Worm (Caenorhabditis elegans): ENCODE measurements around the gene glb-22.

Gene glb-22

DNA sequence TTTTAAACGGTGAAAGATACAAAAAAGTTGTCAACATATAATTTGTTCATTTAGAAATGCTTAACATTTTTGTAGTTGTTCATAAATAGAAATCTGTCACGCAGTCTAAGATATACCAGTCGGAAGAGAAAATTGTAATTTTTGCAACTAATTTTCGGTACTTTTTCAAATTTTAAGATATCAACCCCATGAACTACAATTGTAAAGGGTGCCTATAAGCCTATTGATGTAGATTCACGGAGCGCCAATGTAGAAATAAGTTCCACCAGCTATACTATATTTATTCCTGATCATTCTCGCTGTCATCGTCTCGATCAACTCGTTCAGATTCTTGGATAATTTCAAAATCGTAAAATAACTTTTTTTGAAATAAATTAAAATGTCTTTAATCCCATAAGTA lies 5.1 kb upstream of the glb-22 start:
- no peak for TF ChIP-seq ztf-16 (tag; optimal IDR thresholded peaks at IDR 0.05)
- no peak for TF ChIP-seq ceh-45 (GFP tag; IDR thresholded peaks at IDR 0.05)
- no peak for TF ChIP-seq pha-2 (tag; optimal IDR thresholded peaks at IDR 0.05)
- no peak for TF ChIP-seq hlh-13 (GFP tag; optimal IDR thresholded peaks at IDR 0.05)
- TF ChIP-seq elt-2 (tag; optimal IDR thresholded peaks at IDR 0.05): no peak
- no peak for TF ChIP-seq unc-42 (tag; optimal IDR thresholded peaks at IDR 0.05)
- TF ChIP-seq tbx-7 (tag; optimal IDR thresholded peaks at IDR 0.05): no peak
- no peak for TF ChIP-seq ceh-14 (tag; optimal IDR thresholded peaks at IDR 0.05)
- no peak for TF ChIP-seq hlh-6 (tag; optimal IDR thresholded peaks at IDR 0.05)
- TF ChIP-seq pax-1 (tag; optimal IDR thresholded peaks at IDR 0.05): no peak
- no peak for TF ChIP-seq ceh-19 (GFP tag; optimal IDR thresholded peaks at IDR 0.05)
- TF ChIP-seq lim-6 (tag; optimal IDR thresholded peaks at IDR 0.05): no peak
- no peak for TF ChIP-seq ceh-18 (tag; optimal IDR thresholded peaks at IDR 0.05)
- TF ChIP-seq odd-2 (tag; optimal IDR thresholded peaks at IDR 0.05): no peak
- TF ChIP-seq hlh-15 (tag; optimal IDR thresholded peaks at IDR 0.05): no peak
- TF ChIP-seq hlh-8 (tag; optimal IDR thresholded peaks at IDR 0.05): no peak

DNA sequence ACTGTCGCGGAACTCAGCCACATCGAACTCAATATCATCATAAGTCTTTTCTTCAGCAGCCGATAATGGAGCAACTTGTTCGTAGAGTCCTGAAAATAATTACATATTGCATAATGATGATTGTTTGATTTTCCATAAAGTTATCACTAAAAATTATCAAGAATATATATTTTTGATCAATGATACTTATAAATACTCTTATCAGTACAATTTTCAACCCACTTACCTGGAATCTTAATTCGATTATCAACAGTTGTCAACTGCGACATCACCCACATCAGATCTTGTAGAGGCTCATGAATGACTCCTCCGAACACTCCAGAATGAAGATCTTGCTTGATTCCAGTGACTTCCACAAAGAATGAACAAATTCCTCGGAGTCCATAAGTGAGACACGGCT lies 4.1 kb upstream of the glb-22 start:
- no peak for TF ChIP-seq rnt-1 (tag; optimal IDR thresholded peaks at IDR 0.05)
- TF ChIP-seq elt-2 (tag; optimal IDR thresholded peaks at IDR 0.05): peak; percentile 12

DNA sequence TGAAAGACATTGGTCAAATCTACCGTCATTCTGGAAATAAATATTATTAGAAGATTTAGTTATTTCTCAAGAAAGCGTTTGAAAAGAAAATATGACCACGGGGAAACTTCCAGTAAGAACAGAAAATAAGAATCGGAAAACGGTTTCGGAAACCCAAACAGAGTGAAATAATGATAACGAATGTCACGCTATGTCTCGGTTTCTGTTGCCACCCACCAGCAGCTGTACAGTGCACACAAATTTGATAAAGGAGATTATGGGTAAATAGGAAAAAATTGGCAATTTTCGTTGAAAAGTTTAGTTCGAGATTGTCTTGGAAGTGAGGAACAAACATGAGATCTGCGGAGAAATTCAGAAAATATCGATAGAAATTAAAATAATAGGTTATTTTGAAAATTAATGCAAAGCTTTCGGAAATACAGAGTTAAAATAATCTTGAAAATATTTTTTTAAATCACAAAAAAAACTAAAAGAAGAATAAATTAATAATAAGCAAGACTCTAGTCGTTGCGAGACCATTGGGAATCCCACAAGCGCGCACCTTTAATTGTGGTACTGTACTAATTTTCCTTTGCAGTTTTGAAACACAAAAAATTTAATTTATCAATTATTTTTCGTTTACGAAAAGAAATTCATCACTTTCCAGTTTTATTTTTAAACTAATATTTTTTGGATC lies 2.9 kb upstream of the glb-22 start, which contains the start of gene pes-9:
Gene pes-9 (minus strand): TSS at position 30 of the 676 bp plus-strand sequence.
- TF ChIP-seq syd-9 (tag; optimal IDR thresholded peaks at IDR 0.05): no peak
- TF ChIP-seq ceh-18 (tag; optimal IDR thresholded peaks at IDR 0.05): no peak
- no peak for TF ChIP-seq elt-2 (tag; optimal IDR thresholded peaks at IDR 0.05)

DNA sequence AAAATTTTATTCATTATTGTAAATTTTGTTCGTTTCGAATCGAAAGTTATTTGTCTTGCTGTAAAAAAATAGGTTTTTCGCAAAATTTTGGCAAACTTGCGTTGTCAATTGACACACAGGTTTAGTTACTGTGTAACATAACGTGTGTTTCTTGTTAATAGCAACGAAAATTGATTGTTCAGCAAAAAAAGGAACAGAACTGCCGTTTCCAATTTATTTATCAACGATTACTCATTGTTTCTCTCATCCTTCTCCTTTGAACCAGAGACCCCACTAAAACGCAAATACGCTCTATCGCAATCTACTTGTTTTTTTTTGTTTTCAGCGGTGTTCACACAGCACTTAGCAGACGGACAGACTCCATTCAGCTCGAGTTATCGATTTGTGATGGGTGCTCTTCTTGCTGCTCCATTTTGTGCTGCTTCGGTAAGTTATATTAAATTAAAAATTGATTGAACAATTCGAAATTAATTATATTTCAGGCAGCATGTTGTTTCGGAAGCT lies 2.3 kb upstream of the glb-22 start, which contains the start of gene R11H6.2:
Gene R11H6.2 (plus strand): TSS at position 326 of the 504 bp plus-strand sequence.
- TF ChIP-seq pros-1 (tag; optimal IDR thresholded peaks at IDR 0.05): no peak

DNA sequence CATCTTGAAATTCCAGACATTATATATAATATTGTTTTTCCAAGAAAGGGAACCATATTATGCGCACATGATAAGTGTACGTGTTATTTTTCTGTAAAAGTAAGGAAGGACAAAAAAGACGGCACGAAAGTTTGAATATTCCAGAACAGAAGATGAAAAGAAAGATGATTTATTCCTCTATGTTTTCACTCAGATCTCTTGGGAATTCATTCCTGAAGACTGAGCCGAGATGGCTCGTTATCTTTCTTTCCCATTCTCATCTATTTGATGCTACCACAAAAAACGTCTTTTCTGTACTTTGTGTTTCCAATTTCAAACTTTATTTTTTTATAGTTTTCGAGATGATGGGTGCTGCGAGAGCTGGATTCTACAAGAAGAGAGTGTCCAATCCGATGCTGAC lies 3.7 kb downstream of the glb-22 start:
- TF ChIP-seq ceh-34 (tag; optimal IDR thresholded peaks at IDR 0.05): no peak
- TF ChIP-seq pros-1 (tag; optimal IDR thresholded peaks at IDR 0.05): no peak
- no peak for TF ChIP-seq hlh-15 (tag; optimal IDR thresholded peaks at IDR 0.05)

DNA sequence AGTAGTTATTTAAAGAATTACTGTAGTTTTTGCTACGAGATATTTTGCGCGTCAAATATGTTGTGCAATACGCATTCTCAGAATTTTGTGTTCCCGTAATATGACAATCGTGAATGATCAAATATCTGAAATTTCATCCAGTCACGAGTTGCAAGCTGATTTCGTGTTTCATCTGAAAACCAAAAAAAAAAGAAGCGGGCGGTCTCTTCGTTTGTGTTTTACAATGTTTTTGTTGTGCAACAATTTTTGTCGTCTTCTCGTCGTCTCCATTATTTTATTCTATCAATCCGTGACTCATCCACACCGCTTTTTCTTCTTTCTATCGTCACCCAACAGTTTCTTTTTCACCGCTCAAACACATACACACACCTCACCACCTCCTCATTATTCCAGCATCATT lies 9.6 kb downstream of the glb-22 start, which contains the start of gene R11H6.4:
Gene R11H6.4 (plus strand): TSS at position 301 of the 400 bp plus-strand sequence.
- no peak for TF ChIP-seq sox-2 (GFP tag; IDR thresholded peaks at IDR 0.05)
- no peak for TF ChIP-seq K09A11.1 (tag; optimal IDR thresholded peaks at IDR 0.05; ENCODE audit: insufficient read depth)
- TF ChIP-seq madf-2 (tag; optimal IDR thresholded peaks at IDR 0.05): no peak
- no peak for TF ChIP-seq unc-86 (tag; optimal IDR thresholded peaks at IDR 0.05)
- TF ChIP-seq ceh-22 (tag; optimal IDR thresholded peaks at IDR 0.05): no peak
- TF ChIP-seq Y22D7AL.16 (tag; optimal IDR thresholded peaks at IDR 0.05): no peak
- no peak for TF ChIP-seq tbx-7 (tag; optimal IDR thresholded peaks at IDR 0.05)
- no peak for TF ChIP-seq elt-4 (tag; optimal IDR thresholded peaks at IDR 0.05)
- no peak for TF ChIP-seq lim-6 (tag; optimal IDR thresholded peaks at IDR 0.05)
- no peak for TF ChIP-seq sdc-2 (tag; optimal IDR thresholded peaks at IDR 0.05)
- TF ChIP-seq hlh-30 (tag; optimal IDR thresholded peaks at IDR 0.05; ENCODE audit: insufficient read depth): no peak
- TF ChIP-seq ceh-18 (tag; optimal IDR thresholded peaks at IDR 0.05): no peak
- no peak for TF ChIP-seq ahr-1 (tag; optimal IDR thresholded peaks at IDR 0.05)
